Fruit fly (Drosophila melanogaster): ENCODE results near the gene CG42327.

DNA sequence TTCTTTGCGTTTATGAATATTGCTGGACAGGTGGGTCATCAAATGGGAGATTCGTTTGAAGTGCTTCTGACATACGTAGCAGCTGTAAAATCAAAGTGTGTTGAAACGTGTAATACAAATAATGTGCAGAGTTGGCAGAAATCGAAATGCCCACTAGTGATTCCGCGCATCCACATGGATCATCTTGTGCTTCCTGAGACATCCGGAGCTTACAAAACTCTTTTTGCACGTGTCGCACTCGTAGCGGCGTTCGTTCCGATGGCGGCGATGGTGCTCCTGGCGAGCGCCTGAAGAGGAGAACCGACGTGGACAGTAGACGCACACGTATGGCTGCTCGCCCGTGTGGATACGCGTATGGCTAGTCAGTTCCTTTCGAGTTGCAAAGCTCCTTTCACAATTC is 30.4 kb upstream of the CG42327 start, which contains the start of gene Zaf1:
- no peak for TF ChIP-seq CG31627 (GFP tag; optimal IDR thresholded peaks at IDR 0.05)
- TF ChIP-seq Met (GFP tag; optimal IDR thresholded peaks at IDR 0.05), result no peak
- TF ChIP-seq CG6792 (GFP tag; optimal IDR thresholded peaks at IDR 0.05), result no peak
- no peak for TF ChIP-seq Lpt (GFP tag; optimal IDR thresholded peaks at IDR 0.05)
- no peak for TF ChIP-seq cyc (GFP tag; optimal IDR thresholded peaks at IDR 0.05)
- no peak for TF ChIP-seq CG6163 (GFP tag; IDR thresholded peaks at IDR 0.05)
- no peak for TF ChIP-seq achi (GFP tag; optimal IDR thresholded peaks at IDR 0.05)
- no peak for TF ChIP-seq CG8632 (GFP tag; optimal IDR thresholded peaks at IDR 0.05)
